Fruit fly (Drosophila melanogaster) whole organism: ENCODE data around the gene Pka-R1.

ENCODE experiments used
- CG8478 ChIP-seq: fragments of >200 bp; optimal IDR thresholded peaks from 2 replicates; lab custom pipeline; 2018; ENCODE audit warnings: inconsistent platforms
- pan ChIP-seq: fragments of >200 bp; optimal IDR thresholded peaks from 2 replicates; lab custom pipeline; 2017
- psq ChIP-seq: fragments of >200 bp; optimal IDR thresholded peaks from 2 replicates; lab custom pipeline; 2017
- usp ChIP-seq: fragments of >200 bp; optimal IDR thresholded peaks from 2 replicates; lab custom pipeline; 2017; ENCODE audit warnings: missing biosample characterization, missing genetic modification characterization, mixed read lengths

- TF ChIP-seq psq (lab: Kevin White, UChicago) (no peak), usp (GFP tag; lab: Kevin White, UChicago) (no peak), CG8478 (no peak), pan (lab: Kevin White, UChicago) (no peak)
Measured at dm6 chr3L:20767227-20767626, 48.7 kb upstream of the Pka-R1 start.
